Fruit fly (Drosophila melanogaster): ENCODE results near the gene Cpr67B.

The Cpr67B gene

DNA sequence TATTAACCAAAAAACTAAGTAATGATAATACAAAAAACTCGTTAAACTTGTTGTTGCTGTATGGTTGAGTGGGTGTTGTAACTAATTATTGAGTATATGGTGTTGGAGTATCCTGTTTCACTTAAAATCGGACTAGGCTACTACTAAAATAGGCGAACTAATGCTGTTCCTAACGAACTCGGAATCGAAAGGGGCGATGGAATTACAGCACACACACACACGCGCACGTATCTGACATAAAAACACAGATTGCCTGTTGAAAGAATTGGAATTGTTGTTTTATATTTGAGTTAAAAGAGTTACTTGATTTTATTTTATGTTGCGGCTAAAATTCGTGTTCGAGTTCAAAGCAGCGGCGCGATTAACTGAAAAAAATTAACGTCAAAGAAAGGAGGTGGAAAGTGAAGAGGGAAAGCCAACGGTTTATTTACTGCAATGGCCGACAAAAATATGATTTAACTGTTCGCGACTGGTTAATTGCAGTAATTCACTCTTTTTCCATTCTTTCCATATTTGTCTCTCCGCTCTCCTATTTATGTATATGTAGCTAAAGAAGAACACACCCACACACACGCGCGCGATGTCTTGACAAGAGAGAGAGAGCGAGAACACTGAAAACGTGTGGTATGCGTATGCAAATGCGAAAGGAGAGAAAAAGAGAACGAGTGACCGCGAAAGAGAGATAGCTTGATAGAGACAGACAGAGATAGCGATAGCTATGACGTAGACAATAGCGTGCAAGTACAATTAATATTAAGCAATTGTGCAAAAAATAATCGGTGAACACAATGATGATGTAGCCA lies 3.0 kb upstream of the Cpr67B start (continued):
- TF ChIP-seq CG10321 (GFP tag; IDR thresholded peaks at IDR 0.05) (peak; percentile 58; the same call in 1 of the 2 replicates), CG34376 (GFP tag; optimal IDR thresholded peaks at IDR 0.05) (peak; percentile 10), cg (GFP tag; optimal IDR thresholded peaks at IDR 0.05) (peak; percentile 90), CG1832 (GFP tag; optimal IDR thresholded peaks at IDR 0.05) (peak; percentile 85), Sin3A (optimal IDR thresholded peaks at IDR 0.05) (no peak), CG18011 (GFP tag; optimal IDR thresholded peaks at IDR 0.05) (no peak), Rx (GFP tag; IDR thresholded peaks at IDR 0.05) (no peak), lmd (GFP tag; IDR thresholded peaks at IDR 0.05) (no peak), stc (GFP tag; IDR thresholded peaks at IDR 0.05) (peak; percentile 13; the same call in 1 of the 2 replicates), lola (GFP tag; optimal IDR thresholded peaks at IDR 0.05) (peak in 1 of 3 experiments; percentile 73), MBD-R2 (GFP tag; IDR thresholded peaks at IDR 0.05) (peak; percentile 20; the same call in 1 of the 2 replicates), pfk (GFP tag; optimal IDR thresholded peaks at IDR 0.05) (no peak), Dbx (GFP tag; IDR thresholded peaks at IDR 0.05) (no peak), chinmo (GFP tag; IDR thresholded peaks at IDR 0.05; ENCODE audit: partially characterized antibody) (peak; percentile 83; the same call in 3 of the 4 replicates), CG15479 (GFP tag; optimal IDR thresholded peaks at IDR 0.05) (peak; percentile 91), grn (GFP tag; optimal IDR thresholded peaks at IDR 0.05) (no peak), so (GFP tag; IDR thresholded peaks at IDR 0.05) (peak; percentile 42; the same call in 1 of the 3 replicates), gfzf (GFP tag; optimal IDR thresholded peaks at IDR 0.05) (no peak), CG10431 (GFP tag; optimal IDR thresholded peaks at IDR 0.05) (no peak), Sry-β (GFP tag; optimal IDR thresholded peaks at IDR 0.05) (no peak), fd64A (GFP tag; optimal IDR thresholded peaks at IDR 0.05) (no peak), kni (GFP tag; optimal IDR thresholded peaks at IDR 0.05) (peak; percentile 39), pzg (GFP tag; optimal IDR thresholded peaks at IDR 0.05) (no peak), ranshi (GFP tag; IDR thresholded peaks at IDR 0.05) (no peak), Lpt (GFP tag; optimal IDR thresholded peaks at IDR 0.05) (no peak), D (optimal IDR thresholded peaks at IDR 0.05) (peak; percentile 6), D (GFP tag; optimal IDR thresholded peaks at IDR 0.05) (no peak), repo (GFP tag; optimal IDR thresholded peaks at IDR 0.05) (no peak), Side (GFP tag; optimal IDR thresholded peaks at IDR 0.05) (no peak), CG5953 (GFP tag; IDR thresholded peaks at IDR 0.05) (no peak), sr (GFP tag; IDR thresholded peaks at IDR 0.05) (peak; percentile 57; the same call in 1 of the 3 replicates), CG11085 (GFP tag; IDR thresholded peaks at IDR 0.05) (no peak), CG32767 (GFP tag; IDR thresholded peaks at IDR 0.05) (peak; percentile 22; the same call in 1 of the 2 replicates), yki (optimal IDR thresholded peaks at IDR 0.05) (peak; percentile 55), exex (tag; optimal IDR thresholded peaks at IDR 0.05) (peak; percentile 26), Trl (optimal IDR thresholded peaks at IDR 0.05) (peak; percentile 91 to 96), Trl (GFP tag; optimal IDR thresholded peaks at IDR 0.05) (peak; percentile 40), lbe (GFP tag; optimal IDR thresholded peaks at IDR 0.05) (peak; percentile 14), CG11093 (GFP tag; IDR thresholded peaks at IDR 0.05) (no peak), lab (GFP tag; optimal IDR thresholded peaks at IDR 0.05) (no peak), CG15601 (tag; optimal IDR thresholded peaks at IDR 0.05) (no peak), rib (GFP tag; IDR thresholded peaks at IDR 0.05) (no peak; the same call in 1 of the 2 replicates), CG4404 (GFP tag; IDR thresholded peaks at IDR 0.05) (no peak), seq (GFP tag; IDR thresholded peaks at IDR 0.05) (peak; percentile 49; the same call in 1 of the 2 replicates), GATAe (GFP tag; conservative IDR thresholded peaks at IDR 0.05) (no peak), CG6654 (GFP tag; optimal IDR thresholded peaks at IDR 0.05) (no peak), eve (GFP tag; optimal IDR thresholded peaks at IDR 0.05) (peak in 1 of 2 experiments; percentile 85), ase (GFP tag; IDR thresholded peaks at IDR 0.05) (no peak), BtbVII (GFP tag; optimal IDR thresholded peaks at IDR 0.05) (peak; percentile 85), CG11398 (GFP tag; optimal IDR thresholded peaks at IDR 0.05) (no peak), klu (GFP tag; IDR thresholded peaks at IDR 0.05) (no peak)
